Fruit fly (Drosophila melanogaster) S2 (cell line): ENCODE data around the gene Mzt1.
A peak's percentile ranks its signal among the peaks of the same experiment; 100 is the strongest.

ENCODE experiments used
- CG8478 ChIP-seq: fragments of >200 bp; optimal IDR thresholded peaks from 2 replicates; lab custom pipeline; 2018
- CTCF ChIP-seq, 2 experiments: fragments of >200 bp; optimal IDR thresholded peaks; 2 replicates each; lab custom pipeline; 2018

The Mzt1 gene

DNA sequence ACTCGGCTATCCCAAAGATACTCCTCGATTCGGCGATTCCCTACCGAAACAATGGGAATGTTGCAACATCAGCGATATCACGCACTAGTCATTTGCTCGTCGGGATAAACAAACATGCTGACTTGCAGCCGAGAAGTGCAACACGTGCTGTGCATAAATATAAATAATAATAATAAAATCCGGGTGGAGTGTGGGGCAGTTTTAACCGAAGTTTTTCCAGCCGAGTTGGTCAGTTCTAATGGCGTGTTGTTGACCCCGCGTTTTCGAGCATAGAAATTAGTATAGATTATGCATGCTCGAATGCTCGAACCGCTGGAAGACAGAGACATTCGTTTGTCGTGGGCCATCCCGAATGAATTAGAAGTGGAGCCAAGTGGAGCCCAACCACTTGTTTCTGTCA is 9.6 kb downstream of the Mzt1 start:
- TF ChIP-seq CG8478: no peak
- no peak for TF ChIP-seq CTCF (optimal IDR thresholded peaks at IDR 0.05; lab: Kevin White, UChicago)

dm6 chr3L:2399788-2400187 is 10.7 kb downstream of the Mzt1 start:
- TF ChIP-seq CG8478 (no peak), CTCF (optimal IDR thresholded peaks at IDR 0.05; lab: Kevin White, UChicago) (no peak)

- TF ChIP-seq CTCF (optimal IDR thresholded peaks at IDR 0.05; lab: Kevin White, UChicago) (no peak), CG8478 (no peak)
Measured at dm6 chr3L:2400227-2400840, 11.3 kb downstream of the Mzt1 start.

DNA sequence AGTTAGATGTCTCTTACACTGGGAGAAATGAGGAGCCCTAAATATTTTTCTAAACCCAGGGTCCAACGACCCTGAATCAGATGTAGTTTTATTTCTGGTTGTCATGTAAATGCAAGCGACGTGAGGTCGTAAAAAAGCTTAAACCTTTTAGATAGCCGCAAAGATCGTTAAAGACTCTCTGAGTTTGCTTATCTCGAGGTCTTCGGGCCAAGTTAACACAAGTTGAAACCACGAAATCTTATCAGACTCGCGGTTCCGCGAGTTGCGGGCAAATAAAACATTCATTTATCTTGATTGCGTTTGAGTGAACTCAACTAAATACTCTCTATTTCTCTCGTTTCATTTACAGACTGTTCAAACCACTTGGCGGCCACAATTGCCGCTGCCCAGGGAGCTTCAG is 13.1 kb downstream of the Mzt1 start:
- TF ChIP-seq CTCF (optimal IDR thresholded peaks at IDR 0.05; lab: Kevin White, UChicago) (no peak), CG8478 (no peak)

dm6 chr3L:2407271-2407670 is 18.2 kb downstream of the Mzt1 start:
- no peak for TF ChIP-seq CG8478
- peak; percentile 34 to 63 for TF ChIP-seq CTCF (optimal IDR thresholded peaks at IDR 0.05; lab: Kevin White, UChicago)

- TF ChIP-seq CG8478: no peak
- TF ChIP-seq CTCF (optimal IDR thresholded peaks at IDR 0.05; lab: Kevin White, UChicago): no peak
Measured at dm6 chr3L:2407945-2408344, 18.9 kb downstream of the Mzt1 start.

DNA sequence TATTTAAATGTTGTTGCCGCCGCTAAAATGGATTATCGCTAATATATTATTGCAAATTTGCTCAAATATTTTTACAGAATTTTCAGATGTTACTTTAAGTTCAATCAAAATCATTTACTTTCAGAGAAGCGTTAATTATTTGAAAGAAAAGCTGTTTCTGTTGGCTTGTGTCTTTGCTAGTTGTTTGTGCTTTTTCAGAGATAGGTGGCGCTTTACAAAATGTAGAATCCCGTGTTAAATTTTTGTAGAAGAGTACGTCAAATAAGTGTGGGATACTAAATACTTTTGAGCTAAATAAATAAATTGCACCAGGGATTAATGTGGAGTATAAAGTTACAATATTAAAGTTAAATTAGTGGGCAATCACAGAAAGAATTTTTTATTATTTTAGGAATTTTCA is 20.2 kb downstream of the Mzt1 start:
- TF ChIP-seq CTCF (optimal IDR thresholded peaks at IDR 0.05; lab: Kevin White, UChicago) (peak; percentile 82 to 93), CG8478 (no peak)

- TF ChIP-seq CG8478 (no peak), CTCF (optimal IDR thresholded peaks at IDR 0.05; lab: Kevin White, UChicago) (no peak)
Measured at dm6 chr3L:2410869-2411268, 21.8 kb downstream of the Mzt1 start.

DNA sequence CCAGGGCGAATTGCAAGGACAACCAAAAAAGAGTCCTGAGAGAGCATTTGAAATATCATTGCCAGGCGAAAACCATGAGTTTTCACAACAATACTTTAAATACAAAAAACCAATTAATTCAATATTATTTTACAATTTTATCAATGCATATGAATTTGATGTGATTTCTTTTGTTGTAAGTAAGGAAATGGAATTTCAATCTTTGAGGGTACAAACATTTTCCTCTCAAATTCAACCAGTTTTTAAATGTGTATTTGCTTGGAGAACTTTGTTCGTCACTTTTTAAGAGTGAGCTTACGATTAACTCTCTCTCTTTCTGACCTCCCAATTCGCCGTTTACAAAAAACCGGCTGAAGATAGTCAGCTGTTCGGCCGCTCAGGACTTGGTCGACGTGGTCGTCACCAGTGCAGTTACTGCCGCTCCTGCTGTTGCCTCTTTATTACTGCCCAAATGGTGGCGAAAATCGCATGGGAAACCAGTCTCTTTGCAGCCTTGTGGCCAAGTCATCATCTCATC is 22.6 kb downstream of the Mzt1 start:
- TF ChIP-seq CTCF (optimal IDR thresholded peaks at IDR 0.05; lab: Kevin White, UChicago): no peak
- TF ChIP-seq CG8478: no peak

DNA sequence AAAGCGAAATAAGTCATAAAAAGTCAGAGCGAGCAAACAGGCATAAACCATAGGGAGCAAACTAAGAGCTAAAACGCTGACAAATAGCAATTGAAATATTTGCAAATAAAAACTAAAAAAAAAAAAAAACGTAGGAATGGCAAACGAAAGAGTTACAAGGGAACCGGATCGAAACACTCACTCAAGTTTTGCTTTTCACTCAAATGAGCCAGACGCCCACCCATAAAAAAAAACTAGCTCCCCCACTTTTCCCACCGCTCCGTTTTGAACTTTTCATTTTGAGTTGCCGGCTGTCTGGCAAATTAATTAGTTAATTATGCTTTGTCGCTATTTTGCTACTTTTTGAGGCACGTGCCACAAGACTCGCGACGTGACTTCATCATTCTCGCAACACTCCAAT is 25.8 kb downstream of the Mzt1 start:
- TF ChIP-seq CTCF (optimal IDR thresholded peaks at IDR 0.05; lab: Kevin White, UChicago): no peak
- no peak for TF ChIP-seq CG8478

- TF ChIP-seq CTCF (optimal IDR thresholded peaks at IDR 0.05; lab: Kevin White, UChicago): no peak
- no peak for TF ChIP-seq CG8478
Measured at dm6 chr3L:2417399-2418040, 28.5 kb downstream of the Mzt1 start.

dm6 chr3L:2418769-2419168 is 29.7 kb downstream of the Mzt1 start:
- no peak for TF ChIP-seq CTCF (optimal IDR thresholded peaks at IDR 0.05; lab: Kevin White, UChicago)
- no peak for TF ChIP-seq CG8478

dm6 chr3L:2421138-2421537 is 32.1 kb downstream of the Mzt1 start:
- TF ChIP-seq CG8478: no peak
- TF ChIP-seq CTCF (optimal IDR thresholded peaks at IDR 0.05; lab: Kevin White, UChicago): no peak

- TF ChIP-seq CTCF (optimal IDR thresholded peaks at IDR 0.05; lab: Kevin White, UChicago) (no peak), CG8478 (no peak)
Measured at dm6 chr3L:2422763-2423162, 33.7 kb downstream of the Mzt1 start.

- TF ChIP-seq CTCF (optimal IDR thresholded peaks at IDR 0.05; lab: Kevin White, UChicago) (no peak), CG8478 (no peak)
Measured at dm6 chr3L:2423572-2423971, 34.5 kb downstream of the Mzt1 start.

DNA sequence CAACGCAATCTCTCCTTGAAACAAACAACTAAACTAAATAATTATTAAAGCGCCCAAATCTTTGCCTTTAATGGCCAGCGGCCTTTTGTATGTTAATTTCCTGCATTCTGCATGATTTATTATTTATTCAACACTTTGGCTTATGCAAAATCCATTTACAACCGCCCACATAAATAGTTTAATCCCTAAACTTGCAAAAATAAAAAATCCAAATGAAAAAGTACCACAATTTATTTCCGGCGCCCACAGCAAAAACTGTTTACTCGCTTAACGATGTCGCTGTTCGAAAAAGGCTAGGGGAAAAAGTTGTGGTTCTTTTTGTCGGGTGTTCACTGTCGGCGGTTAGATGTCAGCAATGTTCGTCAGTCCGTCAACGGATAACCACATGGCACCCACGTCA is 35.0 kb downstream of the Mzt1 start:
- TF ChIP-seq CG8478: no peak
- no peak for TF ChIP-seq CTCF (optimal IDR thresholded peaks at IDR 0.05; lab: Kevin White, UChicago)

dm6 chr3L:2425687-2426086 is 36.6 kb downstream of the Mzt1 start:
- TF ChIP-seq CG8478 (no peak), CTCF (optimal IDR thresholded peaks at IDR 0.05; lab: Kevin White, UChicago) (no peak)
